Fruit fly (Drosophila melanogaster): ENCODE data around the gene S.

The S gene

dm6 chr2L:1075753-1076152, 1.9 kb downstream of the S start (continued):
- TF ChIP-seq HmgZ (tag; optimal IDR thresholded peaks at IDR 0.05), result peak; percentile 66
- TF ChIP-seq CG4707 (GFP tag; optimal IDR thresholded peaks at IDR 0.05), result peak; percentile 83
- TF ChIP-seq nerfin-1 (tag; optimal IDR thresholded peaks at IDR 0.05), result peak; percentile 77
- peak; percentile 91; the same call in 2 of the 3 replicates for TF ChIP-seq so (GFP tag; IDR thresholded peaks at IDR 0.05)
- TF ChIP-seq zfh1 (GFP tag; IDR thresholded peaks at IDR 0.05), result peak; percentile 98
- peak; percentile 100 for TF ChIP-seq sens (GFP tag)
- TF ChIP-seq Ssrp (tag; optimal IDR thresholded peaks at IDR 0.05), result peak; percentile 92
- peak; percentile 92 for TF ChIP-seq fd102C (GFP tag; optimal IDR thresholded peaks at IDR 0.05)
- peak; percentile 92 for TF ChIP-seq ems (GFP tag; optimal IDR thresholded peaks at IDR 0.05)
- peak; percentile 81 for TF ChIP-seq p53 (GFP tag; optimal IDR thresholded peaks at IDR 0.05)
- TF ChIP-seq Dfd (GFP tag; optimal IDR thresholded peaks at IDR 0.05), result no peak
- peak; percentile 62; the same call in 1 of the 2 replicates for TF ChIP-seq CG10321 (GFP tag; IDR thresholded peaks at IDR 0.05)
- peak; percentile 92 for TF ChIP-seq CG16863 (GFP tag; optimal IDR thresholded peaks at IDR 0.05)
- TF ChIP-seq Mes4 (GFP tag; optimal IDR thresholded peaks at IDR 0.05), result peak; percentile 95
- TF ChIP-seq Poxn (GFP tag; IDR thresholded peaks at IDR 0.05), result no peak
- TF ChIP-seq Fer1 (GFP tag; optimal IDR thresholded peaks at IDR 0.05), result peak; percentile 64
- TF ChIP-seq CG6683 (GFP tag; optimal IDR thresholded peaks at IDR 0.05), result no peak
- TF ChIP-seq tup (GFP tag; optimal IDR thresholded peaks at IDR 0.05), result peak; percentile 85
- TF ChIP-seq CG1602 (GFP tag; optimal IDR thresholded peaks at IDR 0.05), result peak; percentile 96
- TF ChIP-seq Dip2 (GFP tag; IDR thresholded peaks at IDR 0.05), result no peak
- TF ChIP-seq CG8359 (GFP tag; optimal IDR thresholded peaks at IDR 0.05; ENCODE audit: borderline replicate concordance), result peak; percentile 76
- peak; percentile 65 for TF ChIP-seq BtbVII (GFP tag; optimal IDR thresholded peaks at IDR 0.05)
- no peak for TF ChIP-seq CG14860 (GFP tag; IDR thresholded peaks at IDR 0.05; ENCODE audit: partially characterized antibody)
- no peak for TF ChIP-seq CG13894 (tag; optimal IDR thresholded peaks at IDR 0.05)
- no peak for TF ChIP-seq Dref (GFP tag; IDR thresholded peaks at IDR 0.05)
- TF ChIP-seq Asciz (GFP tag; optimal IDR thresholded peaks at IDR 0.05), result peak; percentile 82
- no peak for TF ChIP-seq CG7271 (tag; optimal IDR thresholded peaks at IDR 0.05)
- peak; percentile 87 for TF ChIP-seq CG31388 (GFP tag; optimal IDR thresholded peaks at IDR 0.05)
- peak; percentile 51 for TF ChIP-seq CG18011 (GFP tag; optimal IDR thresholded peaks at IDR 0.05)
- peak; percentile 89 for TF ChIP-seq repo (GFP tag; optimal IDR thresholded peaks at IDR 0.05)
- peak; percentile 62 for TF ChIP-seq gro (GFP tag; optimal IDR thresholded peaks at IDR 0.05)
- peak; percentile 85 for TF ChIP-seq kay (GFP tag; optimal IDR thresholded peaks at IDR 0.05)
- no peak for TF ChIP-seq Hmx (GFP tag; optimal IDR thresholded peaks at IDR 0.05)
- TF ChIP-seq CG4360 (GFP tag; IDR thresholded peaks at IDR 0.05), result peak; percentile 67
- peak; percentile 94 for TF ChIP-seq Ada2b (GFP tag; IDR thresholded peaks at IDR 0.05)
- peak; percentile 80 for TF ChIP-seq tap (tag; optimal IDR thresholded peaks at IDR 0.05)
- peak; percentile 94 for TF ChIP-seq ind (GFP tag; optimal IDR thresholded peaks at IDR 0.05)
- TF ChIP-seq CG6175 (GFP tag; IDR thresholded peaks at IDR 0.05), result peak; percentile 76; the same call in 1 of the 3 replicates
- peak; percentile 82 for TF ChIP-seq Drgx (GFP tag; IDR thresholded peaks at IDR 0.05)
- peak; percentile 93 for TF ChIP-seq dan (GFP tag; IDR thresholded peaks at IDR 0.05)
- TF ChIP-seq twi (tag; optimal IDR thresholded peaks at IDR 0.05), result peak; percentile 84
- peak; percentile 95 for TF ChIP-seq H2.0 (GFP tag; IDR thresholded peaks at IDR 0.05)
- TF ChIP-seq CG32772 (GFP tag; IDR thresholded peaks at IDR 0.05), result peak; percentile 95
- TF ChIP-seq emc (GFP tag; optimal IDR thresholded peaks at IDR 0.05), result peak; percentile 42
- peak; percentile 87 for TF ChIP-seq maf-S (GFP tag; optimal IDR thresholded peaks at IDR 0.05)
- peak; percentile 98 for TF ChIP-seq CG1603 (tag; optimal IDR thresholded peaks at IDR 0.05)
- peak in 1 of 2 experiments; percentile 68 for TF ChIP-seq Hr78 (GFP tag; optimal IDR thresholded peaks at IDR 0.05)
- peak; percentile 46 for TF ChIP-seq CG10431 (GFP tag; optimal IDR thresholded peaks at IDR 0.05)
- TF ChIP-seq hth (optimal IDR thresholded peaks at IDR 0.05), result no peak
- no peak for TF ChIP-seq mirr (GFP tag; optimal IDR thresholded peaks at IDR 0.05)
- peak; percentile 75 for TF ChIP-seq CG18619 (GFP tag; optimal IDR thresholded peaks at IDR 0.05)
